Worm (Caenorhabditis elegans): ENCODE data around the gene R05D3.8.

DNA sequence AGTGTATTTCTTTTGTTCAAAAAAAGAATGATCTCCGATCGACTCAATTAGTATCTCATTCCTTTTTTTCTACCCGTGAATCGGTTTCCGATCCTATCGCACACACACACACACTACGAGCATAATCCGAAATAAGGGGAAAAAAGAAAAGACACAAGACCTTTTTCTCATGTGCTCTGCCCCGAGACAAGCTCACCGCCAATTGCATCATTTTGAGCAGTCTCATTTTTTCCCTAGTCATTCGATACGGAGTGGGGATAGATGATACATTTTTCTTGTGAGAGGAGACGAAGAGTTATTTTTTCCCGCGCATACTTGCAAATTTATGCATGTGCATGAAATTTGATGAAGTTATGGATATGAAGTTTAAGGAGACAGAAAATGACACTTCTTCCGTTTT lies 34.2 kb upstream of the R05D3.8 start:
- TF ChIP-seq ama-1 (optimal IDR thresholded peaks at IDR 0.05) (no peak), fkh-10 (GFP tag; optimal IDR thresholded peaks at IDR 0.05) (no peak), nhr-11 (tag; optimal IDR thresholded peaks at IDR 0.05) (no peak), che-1 (tag; optimal IDR thresholded peaks at IDR 0.05) (no peak), nfya-1 (tag; optimal IDR thresholded peaks at IDR 0.05) (no peak), pqm-1 (tag; optimal IDR thresholded peaks at IDR 0.05) (no peak), sdc-2 (tag; optimal IDR thresholded peaks at IDR 0.05) (no peak)
